Fruit fly (Drosophila melanogaster) whole organism, embryonic: ENCODE measurements around the gene Ekar.
A peak's percentile ranks its signal among the peaks of the same experiment; 100 is the strongest.

ENCODE experiments used
- Asciz ChIP-seq: fragments of 200-800 bp; sonication (Bioruptor generic); optimal IDR thresholded peaks from 2 replicates; lab custom pipeline; 2017; ENCODE audit warnings: missing biosample characterization, mild to moderate bottlenecking, missing genetic modification characterization, missing genetic modification reagents
- CG10147 ChIP-seq: fragments of 200-800 bp; sonication (Bioruptor generic); optimal IDR thresholded peaks from 2 replicates; lab custom pipeline; 2019; ENCODE audit warnings: missing biosample characterization, mild to moderate bottlenecking, missing genetic modification characterization, moderate library complexity
- CG10565 ChIP-seq: fragments of 200-800 bp; sonication (Bioruptor generic); optimal IDR thresholded peaks from 3 replicates; lab custom pipeline; 2016; ENCODE audit warnings: missing biosample characterization, mild to moderate bottlenecking, missing genetic modification characterization
- CG11723 ChIP-seq: fragments of 200-800 bp; sonication (Bioruptor generic); optimal IDR thresholded peaks from 2 replicates; lab custom pipeline; 2017; ENCODE audit warnings: missing biosample characterization, mild to moderate bottlenecking, missing genetic modification characterization
- CG1233 ChIP-seq: fragments of 200-800 bp; sonication (Bioruptor generic); optimal IDR thresholded peaks from 4 replicates; lab custom pipeline; 2018; ENCODE audit warnings: missing biosample characterization, mild to moderate bottlenecking, missing genetic modification characterization
- CG12391 ChIP-seq: fragments of 200-800 bp; sonication (Bioruptor generic); optimal IDR thresholded peaks from 3 replicates; lab custom pipeline; 2018; ENCODE audit warnings: missing biosample characterization, mild to moderate bottlenecking, missing genetic modification characterization, moderate library complexity
- CG12942 ChIP-seq: fragments of 200-800 bp; sonication (Bioruptor generic); optimal IDR thresholded peaks from 3 replicates; lab custom pipeline; 2016; ENCODE audit warnings: missing biosample characterization, missing genetic modification characterization
- CG1529 ChIP-seq: fragments of 200-800 bp; sonication (Bioruptor generic); optimal IDR thresholded peaks from 3 replicates; lab custom pipeline; 2018; ENCODE audit warnings: missing biosample characterization, missing genetic modification characterization
- CG17385 ChIP-seq: fragments of 200-800 bp; sonication (Bioruptor generic); optimal IDR thresholded peaks from 3 replicates; lab custom pipeline; 2018; ENCODE audit warnings: missing biosample characterization, mild to moderate bottlenecking, missing genetic modification characterization
- CG17829 ChIP-seq: fragments of 200-800 bp; optimal IDR thresholded peaks from 2 replicates; lab custom pipeline; 2019; ENCODE audit warnings: missing biosample characterization, mild to moderate bottlenecking, missing genetic modification characterization, moderate library complexity
- CG18262 ChIP-seq: fragments of 200-800 bp; optimal IDR thresholded peaks from 3 replicates; lab custom pipeline; 2019; ENCODE audit warnings: missing biosample characterization, mild to moderate bottlenecking, missing genetic modification characterization, moderate library complexity
- CG31441 ChIP-seq: fragments of 200-800 bp; sonication (Bioruptor generic); IDR thresholded peaks from 2 replicates; pipeline ENCODE4 v1.3.6; 2022; ENCODE audit warnings: missing biosample characterization, missing genetic modification characterization
- CG32532 ChIP-seq: fragments of 200-800 bp; sonication (Bioruptor generic); IDR thresholded peaks from 2 replicates; pipeline ENCODE4 v1.3.6; 2022; ENCODE audit warnings: missing biosample characterization, missing genetic modification characterization
- CG33557 ChIP-seq: fragments of 200-800 bp; sonication (Bioruptor generic); optimal IDR thresholded peaks from 2 replicates; lab custom pipeline; 2019; ENCODE audit warnings: missing biosample characterization, mild to moderate bottlenecking, missing genetic modification characterization, moderate library complexity
- CG6272 ChIP-seq: fragments of 200-800 bp; sonication (Bioruptor generic); IDR thresholded peaks from 2 replicates; pipeline ENCODE4 v1.3.6; 2022; ENCODE audit warnings: missing biosample characterization, missing genetic modification characterization
- CG6791 ChIP-seq: fragments of 200-800 bp; sonication (Bioruptor generic); IDR thresholded peaks from 3 replicates; pipeline ENCODE4 v1.3.6; 2022; ENCODE audit warnings: missing biosample characterization, missing genetic modification characterization; ENCODE audit not compliant: partially characterized antibody
- CG8089 ChIP-seq: fragments of 200-800 bp; sonication (Bioruptor generic); optimal IDR thresholded peaks from 3 replicates; lab custom pipeline; 2016; ENCODE audit warnings: missing biosample characterization, missing genetic modification characterization
- CG8290 ChIP-seq, 3 experiments: fragments of 200-800 bp; sonication (Bioruptor generic); optimal IDR thresholded peaks; 2 replicates each; lab custom pipeline; 2016 to 2019; ENCODE audit warnings: missing biosample characterization in 3 of 3, missing genetic modification characterization in 3 of 3, mild to moderate bottlenecking in 2 of 3, moderate library complexity in 1 of 3
- CG8924 ChIP-seq: fragments of 200-800 bp; optimal IDR thresholded peaks from 3 replicates; lab custom pipeline; 2019; ENCODE audit warnings: missing biosample characterization, mild to moderate bottlenecking, missing genetic modification characterization, moderate library complexity
- CG8944 ChIP-seq: fragments of 200-800 bp; sonication (Bioruptor generic); optimal IDR thresholded peaks from 3 replicates; lab custom pipeline; 2016; ENCODE audit warnings: missing biosample characterization, missing genetic modification characterization
- CG9932 ChIP-seq: fragments of 200-800 bp; sonication (Bioruptor generic); IDR thresholded peaks from 2 replicates; pipeline ENCODE4 v1.3.6; 2022; ENCODE audit warnings: missing biosample characterization, missing genetic modification characterization
- Fer1 ChIP-seq: fragments of 200-800 bp; sonication (Bioruptor generic); optimal IDR thresholded peaks from 2 replicates; lab custom pipeline; 2017; ENCODE audit warnings: missing biosample characterization, mild to moderate bottlenecking, missing genetic modification characterization
- HLH3B ChIP-seq: fragments of 200-800 bp; sonication (Bioruptor generic); IDR thresholded peaks from 2 replicates; pipeline ENCODE4 v1.3.6; 2022; ENCODE audit warnings: missing biosample characterization, missing genetic modification characterization
- HLHmδ ChIP-seq: fragments of 200-800 bp; sonication (Bioruptor generic); optimal IDR thresholded peaks from 2 replicates; lab custom pipeline; 2018; ENCODE audit warnings: missing biosample characterization, mild to moderate bottlenecking, missing genetic modification characterization, moderate library complexity
- HmgZ ChIP-seq: fragments of 200-800 bp; sonication (Bioruptor generic); optimal IDR thresholded peaks from 2 replicates; lab custom pipeline; 2018; ENCODE audit warnings: missing biosample characterization, mild to moderate bottlenecking, missing genetic modification characterization
- Hmr ChIP-seq: fragments of 200-800 bp; sonication (Bioruptor generic); optimal IDR thresholded peaks from 3 replicates; lab custom pipeline; 2017; ENCODE audit warnings: mild to moderate bottlenecking, missing biosample characterization, missing genetic modification reagents, missing genetic modification characterization
- MTF-1 ChIP-seq: fragments of 200-800 bp; sonication (Bioruptor generic); optimal IDR thresholded peaks from 2 replicates; lab custom pipeline; 2018; ENCODE audit warnings: missing biosample characterization, mild to moderate bottlenecking, missing genetic modification characterization, borderline replicate concordance
- Nf-YB ChIP-seq: fragments of 200-800 bp; sonication (Bioruptor generic); optimal IDR thresholded peaks from 3 replicates; lab custom pipeline; 2019; ENCODE audit warnings: missing biosample characterization, mild to moderate bottlenecking, missing genetic modification characterization, moderate library complexity
- Pdp1 ChIP-seq, 2 experiments: fragments of 200-800 bp; sonication (Bioruptor generic); optimal IDR thresholded peaks; 3 replicates each; lab custom pipeline; 2016; ENCODE audit warnings: missing biosample characterization in 2 of 2, missing genetic modification characterization in 2 of 2, mild to moderate bottlenecking in 1 of 2, moderate library complexity in 1 of 2
- Ptx1 ChIP-seq: fragments of 200-800 bp; sonication (Bioruptor generic); IDR thresholded peaks from 2 replicates; pipeline ENCODE4 v1.3.6; 2022; ENCODE audit warnings: missing biosample characterization, missing genetic modification characterization
- Rx ChIP-seq: fragments of 200-800 bp; sonication (Bioruptor generic); IDR thresholded peaks from 2 replicates; pipeline ENCODE4 v1.3.6; 2022; ENCODE audit warnings: missing biosample characterization, missing genetic modification characterization
- ash1 ChIP-seq: fragments of 200-800 bp; sonication (Bioruptor generic); optimal IDR thresholded peaks from 2 replicates; lab custom pipeline; 2018; ENCODE audit warnings: missing biosample characterization, mild to moderate bottlenecking, missing genetic modification characterization
- cato ChIP-seq: fragments of 200-800 bp; sonication (Bioruptor generic); optimal IDR thresholded peaks from 2 replicates; lab custom pipeline; 2016; ENCODE audit warnings: missing biosample characterization, missing genetic modification characterization, borderline replicate concordance
- cg ChIP-seq: fragments of 200-800 bp; sonication (Bioruptor generic); optimal IDR thresholded peaks from 3 replicates; lab custom pipeline; 2019; ENCODE audit warnings: missing biosample characterization, mild to moderate bottlenecking, missing genetic modification characterization, moderate library complexity
- chn ChIP-seq: fragments of 200-800 bp; sonication (Bioruptor generic); optimal IDR thresholded peaks from 2 replicates; lab custom pipeline; 2016; ENCODE audit warnings: missing biosample characterization, missing genetic modification characterization
- corto ChIP-seq: fragments of 200-800 bp; sonication (Bioruptor generic); optimal IDR thresholded peaks from 2 replicates; lab custom pipeline; 2016; ENCODE audit warnings: missing biosample characterization, mild to moderate bottlenecking, missing genetic modification characterization, moderate library complexity
- croc ChIP-seq: fragments of 200-800 bp; sonication (Bioruptor generic); conservative IDR thresholded peaks from 3 replicates; pipeline ENCODE4 v1.3.6; 2022; ENCODE audit warnings: missing biosample characterization, missing genetic modification characterization
- dan ChIP-seq: fragments of 200-800 bp; sonication (Bioruptor generic); IDR thresholded peaks from 2 replicates; pipeline ENCODE4 v1.3.6; 2022; ENCODE audit warnings: missing biosample characterization, missing genetic modification characterization
- gfzf ChIP-seq: fragments of 200-800 bp; sonication (Bioruptor generic); optimal IDR thresholded peaks from 2 replicates; lab custom pipeline; 2016; ENCODE audit warnings: missing biosample characterization, mild to moderate bottlenecking, missing genetic modification characterization, moderate library complexity
- hkb ChIP-seq, 2 experiments: fragments of 200-800 bp in 1 of 2; fragments of >200 bp in 1 of 2; sonication (Bioruptor generic) in 1 of 2; IDR thresholded peaks in 1 of 2; optimal IDR thresholded peaks in 1 of 2; 2 replicates each; pipeline versions ENCODE4 v1.3.6 to Lab custom; 2017 to 2022; ENCODE audit warnings: missing biosample characterization in 1 of 2, missing genetic modification characterization in 1 of 2
- insv ChIP-seq, 2 experiments: fragments of 200-800 bp; sonication (Bioruptor generic); optimal IDR thresholded peaks; 3 replicates each; lab custom pipeline; 2016 to 2018; ENCODE audit warnings: missing biosample characterization in 2 of 2, missing genetic modification characterization in 2 of 2
- lmd ChIP-seq: fragments of 200-800 bp; sonication (Bioruptor generic); IDR thresholded peaks from 2 replicates; pipeline ENCODE4 v1.3.6; 2022; ENCODE audit warnings: missing biosample characterization, missing genetic modification characterization
- maf-S ChIP-seq: fragments of 200-800 bp; sonication (Bioruptor generic); optimal IDR thresholded peaks from 2 replicates; lab custom pipeline; 2016; ENCODE audit warnings: missing biosample characterization, missing genetic modification characterization
- nerfin-2 ChIP-seq: fragments of 200-800 bp; sonication (Bioruptor generic); IDR thresholded peaks from 2 replicates; pipeline ENCODE4 v1.3.6; 2022; ENCODE audit warnings: missing biosample characterization, missing genetic modification characterization; ENCODE audit not compliant: partially characterized antibody
- pan ChIP-seq, 4 experiments: fragments of >200 bp in 3 of 4; fragments of 200-800 bp in 1 of 4; sonication (Bioruptor generic) in 1 of 4; optimal IDR thresholded peaks in 3 of 4; IDR thresholded peaks in 1 of 4; 2 replicates each; pipeline versions ENCODE4 v1.3.6 to Lab custom; 2017 to 2022; ENCODE audit warnings: missing biosample characterization in 2 of 4, missing genetic modification characterization in 2 of 4, mixed read lengths in 1 of 4
- seq ChIP-seq: fragments of 200-800 bp; sonication (Bioruptor generic); IDR thresholded peaks from 2 replicates; pipeline ENCODE4 v1.3.6; 2022; ENCODE audit warnings: missing biosample characterization, missing genetic modification characterization
- sr ChIP-seq: fragments of 200-800 bp; sonication (Bioruptor generic); IDR thresholded peaks from 3 replicates; pipeline ENCODE4 v1.3.6; 2022; ENCODE audit warnings: missing biosample characterization, missing genetic modification characterization
- z ChIP-seq: fragments of 200-800 bp; sonication (Bioruptor generic); IDR thresholded peaks from 3 replicates; pipeline ENCODE4 v1.3.6; 2022; ENCODE audit warnings: missing biosample characterization, missing genetic modification characterization

The Ekar gene

dm6 chr4:625898-626644 is 20.3 kb downstream of the Ekar start, which contains the start of gene mav (continued):
- no peak for TF ChIP-seq chn (GFP tag; lab: Kevin White, UChicago)
- no peak for TF ChIP-seq HmgZ (tag; lab: Kevin White, UChicago)
- no peak for TF ChIP-seq lmd
- TF ChIP-seq Hmr (GFP tag; lab: Kevin White, UChicago), result no peak
- TF ChIP-seq CG33557 (GFP tag; lab: Kevin White, UChicago), result peak; percentile 41
- no peak for TF ChIP-seq CG6272 (GFP tag; lab: Robert Waterston, UW)
- no peak for TF ChIP-seq Nf-YB (GFP tag; lab: Kevin White, UChicago)
- no peak for TF ChIP-seq CG9932 (GFP tag; lab: Robert Waterston, UW)
- TF ChIP-seq sr (GFP tag; lab: Robert Waterston, UW), result no peak
- no peak for TF ChIP-seq CG32532 (GFP tag; lab: Robert Waterston, UW)
- peak; percentile 88 for TF ChIP-seq cg (GFP tag; lab: Kevin White, UChicago)
- no peak for TF ChIP-seq Ptx1 (GFP tag; lab: Robert Waterston, UW)
- TF ChIP-seq Pdp1 (GFP tag; optimal IDR thresholded peaks at IDR 0.05; lab: Kevin White, UChicago), result peak in 1 of 2 experiments; percentile 90
- TF ChIP-seq CG12391, result no peak
- TF ChIP-seq hkb (optimal IDR thresholded peaks at IDR 0.05; lab: Kevin White, UChicago), result no peak
- TF ChIP-seq hkb (GFP tag; IDR thresholded peaks at IDR 0.05; lab: Robert Waterston, UW), result no peak
- no peak for TF ChIP-seq CG1529 (GFP tag; lab: Kevin White, UChicago)
- TF ChIP-seq corto, result peak; percentile 14
- no peak for TF ChIP-seq maf-S
- no peak for TF ChIP-seq nerfin-2 (GFP tag; lab: Robert Waterston, UW)
- no peak for TF ChIP-seq HLH3B (GFP tag; lab: Robert Waterston, UW)
- no peak for TF ChIP-seq Fer1 (GFP tag; lab: Kevin White, UChicago)
- no peak for TF ChIP-seq CG8944 (GFP tag; lab: Kevin White, UChicago)
- no peak for TF ChIP-seq z (GFP tag; lab: Robert Waterston, UW)
- no peak for TF ChIP-seq CG10147 (GFP tag; lab: Kevin White, UChicago)
- TF ChIP-seq gfzf (GFP tag; lab: Kevin White, UChicago), result no peak
- TF ChIP-seq pan (optimal IDR thresholded peaks at IDR 0.05; lab: Kevin White, UChicago), result no peak
- no peak for TF ChIP-seq pan (GFP tag; optimal IDR thresholded peaks at IDR 0.05 in 1 of 2, IDR thresholded peaks at IDR 0.05 in 1 of 2)
- no peak for TF ChIP-seq Asciz (GFP tag; lab: Kevin White, UChicago)
- TF ChIP-seq seq, result no peak
- TF ChIP-seq CG31441 (GFP tag; lab: Robert Waterston, UW), result no peak
- no peak for TF ChIP-seq CG8089 (GFP tag; lab: Kevin White, UChicago)
- TF ChIP-seq MTF-1 (GFP tag; lab: Kevin White, UChicago), result no peak
- TF ChIP-seq CG17385 (GFP tag; lab: Kevin White, UChicago), result no peak
- no peak for TF ChIP-seq CG17829 (tag; lab: Kevin White, UChicago)
- no peak for TF ChIP-seq CG8290 (GFP tag; optimal IDR thresholded peaks at IDR 0.05; lab: Kevin White, UChicago)
- TF ChIP-seq CG8290 (tag; optimal IDR thresholded peaks at IDR 0.05; lab: Kevin White, UChicago), result peak in 1 of 2 experiments; percentile 62
- TF ChIP-seq ash1 (GFP tag; lab: Kevin White, UChicago), result no peak
- no peak for TF ChIP-seq CG6791 (GFP tag; lab: Robert Waterston, UW)
- TF ChIP-seq CG10565, result no peak
- TF ChIP-seq croc (GFP tag; lab: Robert Waterston, UW), result no peak
- TF ChIP-seq HLHmδ, result no peak
- no peak for TF ChIP-seq cato (GFP tag; lab: Kevin White, UChicago)
- no peak for TF ChIP-seq dan (GFP tag; lab: Robert Waterston, UW)
- TF ChIP-seq CG12942 (GFP tag; lab: Kevin White, UChicago), result no peak
- TF ChIP-seq CG11723, result peak; percentile 56
- TF ChIP-seq CG1233 (GFP tag; lab: Kevin White, UChicago), result no peak
- TF ChIP-seq Rx (GFP tag; lab: Robert Waterston, UW), result no peak
- peak; percentile 1 for TF ChIP-seq CG18262 (tag; lab: Kevin White, UChicago)
- TF ChIP-seq CG8924 (tag; lab: Kevin White, UChicago), result no peak
- TF ChIP-seq insv (GFP tag; optimal IDR thresholded peaks at IDR 0.05; lab: Kevin White, UChicago), result peak in 1 of 2 experiments; percentile 32
